Fruit fly (Drosophila melanogaster) whole organism, embryonic: Measurements from ENCODE around the gene Gr39a.
A peak's percentile ranks its signal among the peaks of the same experiment; 100 is the strongest.

Experiments
- ATbp ChIP-seq: fragments of 200-800 bp; sonication (Bioruptor generic); optimal IDR thresholded peaks from 2 replicates; lab custom pipeline; 2017; ENCODE audit warnings: missing biosample characterization, mild to moderate bottlenecking, missing genetic modification characterization, missing genetic modification reagents
- Abd-B ChIP-seq: fragments of 200-800 bp; sonication (Bioruptor generic); optimal IDR thresholded peaks from 2 replicates; lab custom pipeline; 2018; ENCODE audit warnings: missing biosample characterization, mild to moderate bottlenecking, missing genetic modification characterization, moderate library complexity
- Adf1 ChIP-seq: fragments of 200-800 bp; sonication (Bioruptor generic); IDR thresholded peaks from 2 replicates; pipeline ENCODE4 v1.3.6; 2022; ENCODE audit warnings: missing biosample characterization, missing genetic modification characterization
- Aef1 ChIP-seq: fragments of 200-800 bp; sonication (Bioruptor generic); IDR thresholded peaks from 3 replicates; pipeline ENCODE4 v1.3.6; 2022; ENCODE audit warnings: missing biosample characterization, missing genetic modification characterization
- Bteb2 ChIP-seq: fragments of 200-800 bp; sonication (Bioruptor generic); optimal IDR thresholded peaks from 2 replicates; lab custom pipeline; 2016; ENCODE audit warnings: missing biosample characterization, missing genetic modification characterization
- CG10959 ChIP-seq: fragments of 200-800 bp; sonication (Bioruptor generic); IDR thresholded peaks from 2 replicates; pipeline ENCODE4 v1.3.6; 2022; ENCODE audit warnings: missing biosample characterization, missing genetic modification characterization
- CG1233 ChIP-seq: fragments of 200-800 bp; sonication (Bioruptor generic); optimal IDR thresholded peaks from 4 replicates; lab custom pipeline; 2018; ENCODE audit warnings: missing biosample characterization, mild to moderate bottlenecking, missing genetic modification characterization
- CG14710 ChIP-seq: fragments of 200-800 bp; sonication (Bioruptor generic); optimal IDR thresholded peaks from 3 replicates; lab custom pipeline; 2019; ENCODE audit warnings: missing biosample characterization, mild to moderate bottlenecking, missing genetic modification characterization, moderate library complexity
- CG1529 ChIP-seq: fragments of 200-800 bp; sonication (Bioruptor generic); optimal IDR thresholded peaks from 3 replicates; lab custom pipeline; 2018; ENCODE audit warnings: missing biosample characterization, missing genetic modification characterization
- CG15696 ChIP-seq: fragments of 200-800 bp; sonication (Bioruptor generic); optimal IDR thresholded peaks from 2 replicates; lab custom pipeline; 2019; ENCODE audit warnings: missing biosample characterization, mild to moderate bottlenecking, missing genetic modification characterization, moderate library complexity
- CG17802 ChIP-seq: fragments of 200-800 bp; sonication (Bioruptor generic); optimal IDR thresholded peaks from 2 replicates; lab custom pipeline; 2018; ENCODE audit warnings: missing biosample characterization, mild to moderate bottlenecking, missing genetic modification characterization, moderate library complexity
- CG18599 ChIP-seq: fragments of 200-800 bp; sonication (Bioruptor generic); optimal IDR thresholded peaks from 3 replicates; lab custom pipeline; 2017; ENCODE audit warnings: missing biosample characterization, missing genetic modification characterization, mild to moderate bottlenecking, moderate library complexity, missing genetic modification reagents
- CG31365 ChIP-seq: fragments of 200-800 bp; sonication (Bioruptor generic); optimal IDR thresholded peaks from 2 replicates; lab custom pipeline; 2018; ENCODE audit warnings: missing biosample characterization, mild to moderate bottlenecking, missing genetic modification characterization
- CG32767 ChIP-seq: fragments of 200-800 bp; sonication (Bioruptor generic); IDR thresholded peaks from 2 replicates; pipeline ENCODE4 v1.3.6; 2022; ENCODE audit warnings: missing biosample characterization, missing genetic modification characterization
- CG5245 ChIP-seq: fragments of 200-800 bp; sonication (Bioruptor generic); optimal IDR thresholded peaks from 3 replicates; lab custom pipeline; 2016; ENCODE audit warnings: missing biosample characterization, missing genetic modification characterization
- CG6683 ChIP-seq: fragments of 200-800 bp; sonication (Bioruptor generic); optimal IDR thresholded peaks from 2 replicates; lab custom pipeline; 2017; ENCODE audit warnings: missing biosample characterization, mild to moderate bottlenecking, missing genetic modification characterization, missing genetic modification reagents
- CG6689 ChIP-seq: fragments of 200-800 bp; sonication (Bioruptor generic); IDR thresholded peaks from 2 replicates; pipeline ENCODE4 v1.3.6; 2022; ENCODE audit warnings: missing biosample characterization, missing genetic modification characterization
- CG6765 ChIP-seq: fragments of 200-800 bp; sonication (Bioruptor generic); optimal IDR thresholded peaks from 3 replicates; lab custom pipeline; 2017; ENCODE audit warnings: missing biosample characterization, mild to moderate bottlenecking, missing genetic modification characterization
- CrebB ChIP-seq: fragments of 200-800 bp; sonication (Bioruptor generic); optimal IDR thresholded peaks from 3 replicates; lab custom pipeline; 2018; ENCODE audit warnings: missing biosample characterization, mild to moderate bottlenecking, missing genetic modification characterization
- D19A ChIP-seq: fragments of 200-800 bp; optimal IDR thresholded peaks from 3 replicates; lab custom pipeline; 2019; ENCODE audit warnings: missing biosample characterization, mild to moderate bottlenecking, missing genetic modification characterization, moderate library complexity
- Dip3 ChIP-seq: fragments of 200-800 bp; sonication (Bioruptor generic); optimal IDR thresholded peaks from 3 replicates; lab custom pipeline; 2016; ENCODE audit warnings: missing biosample characterization, missing genetic modification characterization
- ERR ChIP-seq: fragments of 200-800 bp; sonication (Bioruptor generic); optimal IDR thresholded peaks from 2 replicates; lab custom pipeline; 2016; ENCODE audit warnings: missing biosample characterization, missing genetic modification characterization
- H15 ChIP-seq: fragments of 200-800 bp; sonication (Bioruptor generic); IDR thresholded peaks from 3 replicates; pipeline ENCODE4 v1.3.6; 2022; ENCODE audit warnings: missing biosample characterization, missing genetic modification characterization
- Hey ChIP-seq: fragments of 200-800 bp; sonication (Bioruptor generic); optimal IDR thresholded peaks from 3 replicates; lab custom pipeline; 2018; ENCODE audit warnings: missing biosample characterization, mild to moderate bottlenecking, missing genetic modification characterization
- Lhr ChIP-seq: fragments of 200-800 bp; sonication (Bioruptor generic); optimal IDR thresholded peaks from 3 replicates; lab custom pipeline; 2017; ENCODE audit warnings: mild to moderate bottlenecking, missing biosample characterization, missing genetic modification reagents, missing genetic modification characterization
- Med ChIP-seq: fragments of 200-800 bp; sonication (Bioruptor generic); peaks from one replicate; lab custom pipeline; 2016; ENCODE audit warnings: missing biosample characterization, missing genetic modification characterization, mild to moderate bottlenecking, inconsistent platforms, moderate library complexity
- NK7.1 ChIP-seq: fragments of 200-800 bp; sonication (Bioruptor generic); optimal IDR thresholded peaks from 3 replicates; lab custom pipeline; 2016; ENCODE audit warnings: missing biosample characterization, missing genetic modification characterization
- NfI ChIP-seq: fragments of 200-800 bp; sonication (Bioruptor generic); optimal IDR thresholded peaks from 3 replicates; lab custom pipeline; 2018; ENCODE audit warnings: missing biosample characterization, mild to moderate bottlenecking, missing genetic modification characterization, moderate library complexity
- Scr ChIP-seq: fragments of 200-800 bp; sonication (Bioruptor generic); IDR thresholded peaks from 2 replicates; pipeline ENCODE4 v1.3.6; 2022; ENCODE audit warnings: missing biosample characterization, missing genetic modification characterization; ENCODE audit not compliant: partially characterized antibody
- Spps ChIP-seq: fragments of 200-800 bp; sonication (Bioruptor generic); optimal IDR thresholded peaks from 2 replicates; lab custom pipeline; 2018; ENCODE audit warnings: missing biosample characterization, mild to moderate bottlenecking, missing genetic modification characterization
- TFAM ChIP-seq: fragments of 200-800 bp; sonication (Bioruptor generic); optimal IDR thresholded peaks from 2 replicates; lab custom pipeline; 2017; ENCODE audit warnings: missing biosample characterization, missing genetic modification characterization, inconsistent platforms
- al ChIP-seq: fragments of 200-800 bp; sonication (Bioruptor generic); IDR thresholded peaks from 2 replicates; pipeline ENCODE4 v1.3.6; 2022; ENCODE audit warnings: missing biosample characterization, missing genetic modification characterization
- bowl ChIP-seq: fragments of 200-800 bp; sonication (Bioruptor generic); IDR thresholded peaks from 2 replicates; pipeline ENCODE4 v1.3.6; 2022; ENCODE audit warnings: missing biosample characterization, missing genetic modification characterization
- cad ChIP-seq: fragments of >200 bp; optimal IDR thresholded peaks from 2 replicates; lab custom pipeline; 2017; ENCODE audit warnings: missing biosample characterization, missing genetic modification characterization
- chm ChIP-seq: fragments of 200-800 bp; sonication (Bioruptor generic); IDR thresholded peaks from 2 replicates; pipeline ENCODE4 v1.3.6; 2022; ENCODE audit warnings: missing biosample characterization, missing genetic modification characterization
- chn ChIP-seq: fragments of 200-800 bp; sonication (Bioruptor generic); optimal IDR thresholded peaks from 2 replicates; lab custom pipeline; 2016; ENCODE audit warnings: missing biosample characterization, missing genetic modification characterization
- exex ChIP-seq: fragments of 200-800 bp; sonication (Bioruptor generic); optimal IDR thresholded peaks from 4 replicates; lab custom pipeline; 2018; ENCODE audit warnings: missing biosample characterization, mild to moderate bottlenecking, missing genetic modification characterization, moderate library complexity
- gsb ChIP-seq: fragments of 200-800 bp; sonication (Bioruptor generic); IDR thresholded peaks from 2 replicates; pipeline ENCODE4 v1.3.6; 2022; ENCODE audit warnings: missing biosample characterization, missing genetic modification characterization
- knrl ChIP-seq: fragments of 200-800 bp; sonication (Bioruptor generic); IDR thresholded peaks from 3 replicates; pipeline ENCODE4 v1.3.6; 2022; ENCODE audit warnings: missing biosample characterization, missing genetic modification characterization; ENCODE audit not compliant: partially characterized antibody
- oc ChIP-seq: fragments of 200-800 bp; sonication (Bioruptor generic); optimal IDR thresholded peaks from 2 replicates; lab custom pipeline; 2018; ENCODE audit warnings: missing biosample characterization, mild to moderate bottlenecking, missing genetic modification characterization, moderate library complexity
- onecut ChIP-seq: fragments of 200-800 bp; sonication (Bioruptor generic); IDR thresholded peaks from 2 replicates; pipeline ENCODE4 v1.3.6; 2022; ENCODE audit warnings: missing biosample characterization, missing genetic modification characterization
- pzg ChIP-seq: fragments of 200-800 bp; sonication (Bioruptor generic); optimal IDR thresholded peaks from 3 replicates; lab custom pipeline; 2018; ENCODE audit warnings: missing biosample characterization, mild to moderate bottlenecking, missing genetic modification characterization, moderate library complexity
- schlank ChIP-seq: fragments of 200-800 bp; sonication (Bioruptor generic); optimal IDR thresholded peaks from 2 replicates; lab custom pipeline; 2018; ENCODE audit warnings: missing biosample characterization, mild to moderate bottlenecking, missing genetic modification characterization
- sd ChIP-seq: fragments of 200-800 bp; sonication (Bioruptor generic); optimal IDR thresholded peaks from 3 replicates; lab custom pipeline; 2018; ENCODE audit warnings: missing biosample characterization, mild to moderate bottlenecking, missing genetic modification characterization, moderate library complexity
- sima ChIP-seq: fragments of 200-800 bp; sonication (Bioruptor generic); optimal IDR thresholded peaks from 2 replicates; lab custom pipeline; 2016; ENCODE audit warnings: missing biosample characterization, missing genetic modification characterization
- slp2 ChIP-seq: fragments of 200-800 bp; sonication (Bioruptor generic); optimal IDR thresholded peaks from 2 replicates; lab custom pipeline; 2016; ENCODE audit warnings: missing biosample characterization, missing genetic modification characterization
- sqz ChIP-seq: fragments of 200-800 bp; sonication (Bioruptor generic); optimal IDR thresholded peaks from 3 replicates; lab custom pipeline; 2018; ENCODE audit warnings: missing biosample characterization, mild to moderate bottlenecking, missing genetic modification characterization
- tio ChIP-seq: fragments of 200-800 bp; sonication (Bioruptor generic); optimal IDR thresholded peaks from 2 replicates; lab custom pipeline; 2017; ENCODE audit warnings: missing biosample characterization, missing genetic modification characterization, inconsistent platforms
- z ChIP-seq: fragments of 200-800 bp; sonication (Bioruptor generic); IDR thresholded peaks from 3 replicates; pipeline ENCODE4 v1.3.6; 2022; ENCODE audit warnings: missing biosample characterization, missing genetic modification characterization

Gr39a gene

DNA sequence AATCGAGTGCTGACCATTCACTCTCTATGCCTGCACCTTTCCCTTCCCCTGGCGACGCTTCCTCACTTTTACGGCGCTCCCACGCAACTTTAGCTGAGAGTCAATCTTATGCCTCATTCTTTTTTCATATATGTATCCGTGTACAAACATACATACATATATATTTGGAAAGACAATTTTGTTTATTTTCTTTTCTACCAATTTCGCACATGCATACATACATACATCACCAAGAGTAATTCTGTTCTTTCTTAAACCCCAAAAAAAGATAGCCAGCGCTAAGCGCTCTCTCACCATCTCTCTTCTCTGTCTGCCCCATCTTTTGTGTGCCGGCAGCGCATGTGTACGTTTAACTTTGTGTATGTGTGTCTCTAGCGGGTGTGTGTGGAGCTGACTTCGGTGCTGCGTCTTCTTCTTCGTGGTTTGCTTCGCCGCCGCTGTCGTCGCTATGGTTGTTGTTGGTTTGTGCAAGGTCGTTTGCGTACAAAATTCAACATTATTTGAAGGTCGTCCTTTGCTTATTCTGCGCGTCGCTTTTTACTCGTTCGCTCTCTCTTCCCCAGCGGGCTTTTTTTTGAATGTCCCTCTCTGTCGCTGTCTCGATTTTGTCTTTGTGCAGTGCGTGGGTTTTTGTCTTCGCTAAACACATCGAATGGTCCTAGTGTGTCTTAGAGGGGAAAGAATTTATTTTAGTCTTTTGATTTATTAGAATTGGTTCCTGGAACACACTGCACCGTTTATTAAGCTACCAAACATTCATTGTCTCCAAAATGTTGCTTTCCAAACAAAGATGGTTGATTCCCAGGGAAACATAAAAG is 39.8 kb upstream of the Gr39a start (continued):
- TF ChIP-seq CG1233 (GFP tag; lab: Kevin White, UChicago) (no peak), Dip3 (GFP tag; lab: Kevin White, UChicago) (no peak), sqz (peak; percentile 55), chm (GFP tag; lab: Robert Waterston, UW) (0 out of 2 replicates have a peak, but pooled peaks have one; percentile 48), NK7.1 (GFP tag; lab: Kevin White, UChicago) (no peak), slp2 (no peak), CG15696 (tag; lab: Kevin White, UChicago) (no peak), Hey (tag; lab: Kevin White, UChicago) (no peak), Adf1 (peak; percentile 88), CG14710 (tag; lab: Kevin White, UChicago) (no peak), CG10959 (no peak), H15 (GFP tag; lab: Robert Waterston, UW) (no peak), CG17802 (tag; lab: Kevin White, UChicago) (no peak), Spps (tag; lab: Kevin White, UChicago) (no peak), gsb (GFP tag; lab: Robert Waterston, UW) (no peak), cad (GFP tag; lab: Kevin White, UChicago) (no peak), D19A (tag; lab: Kevin White, UChicago) (peak; percentile 33), Scr (peak; percentile 41; the same call in 1 of the 2 replicates), Aef1 (GFP tag; lab: Robert Waterston, UW) (no peak; the same call in 2 of the 3 replicates), exex (tag; lab: Kevin White, UChicago) (peak; percentile 20), Abd-B (GFP tag; lab: Kevin White, UChicago) (no peak), sima (GFP tag; lab: Kevin White, UChicago) (no peak), CG1529 (GFP tag; lab: Kevin White, UChicago) (no peak), ERR (GFP tag; lab: Kevin White, UChicago) (peak; percentile 96), al (GFP tag; lab: Robert Waterston, UW) (no peak), CG32767 (GFP tag; lab: Robert Waterston, UW) (peak; percentile 63; the same call in 1 of the 2 replicates), NfI (no peak), CG6689 (GFP tag; lab: Robert Waterston, UW) (0 out of 2 replicates have a peak, but pooled peaks have one; percentile 16), z (0 out of 3 replicates have a peak, but pooled peaks have one; percentile 54), CrebB (tag; lab: Kevin White, UChicago) (no peak), oc (tag; lab: Kevin White, UChicago) (no peak), Bteb2 (no peak), Med (GFP tag; lab: Kevin White, UChicago) (peak; percentile 43), CG6683 (GFP tag; lab: Kevin White, UChicago) (no peak), tio (GFP tag; lab: Kevin White, UChicago) (no peak), ATbp (GFP tag; lab: Kevin White, UChicago) (no peak), CG31365 (tag; lab: Kevin White, UChicago) (no peak), knrl (GFP tag; lab: Robert Waterston, UW) (no peak), chn (peak; percentile 29), Lhr (GFP tag; lab: Kevin White, UChicago) (no peak), TFAM (GFP tag; lab: Kevin White, UChicago) (no peak), sd (tag; lab: Kevin White, UChicago) (peak; percentile 68), onecut (GFP tag; lab: Robert Waterston, UW) (no peak), bowl (GFP tag; lab: Robert Waterston, UW) (peak; percentile 34; the same call in 1 of the 2 replicates), pzg (GFP tag; lab: Kevin White, UChicago) (no peak), CG5245 (GFP tag; lab: Kevin White, UChicago) (no peak), CG6765 (GFP tag; lab: Kevin White, UChicago) (no peak), schlank (tag; lab: Kevin White, UChicago) (no peak), CG18599 (peak; percentile 20)
